Worm (Caenorhabditis elegans) whole organism, L1 larva: ENCODE measurements around the gene Y37H2A.10.

ENCODE experiments used
- ceh-90 ChIP-seq: sonication (generic microtip); optimal IDR thresholded peaks from 2 replicates; lab custom pipeline; 2016; ENCODE audit warnings: missing genetic modification characterization, missing compliant biosample characterization
- egl-27 ChIP-seq, 2 experiments: fragments of 150-350 bp in 1 of 2; sonication (generic microtip); optimal IDR thresholded peaks; 3 replicates each; lab custom pipeline; 2017 to 2018; ENCODE audit warnings: missing biosample characterization in 2 of 2, missing genetic modification characterization in 2 of 2, missing genetic modification reagents in 2 of 2
- lin-39 ChIP-seq: fragments of 150-350 bp; optimal IDR thresholded peaks from 2 replicates; lab custom pipeline; 2014; ENCODE audit warnings: missing biosample characterization, missing genetic modification reagents, missing genetic modification characterization
- mdl-1 ChIP-seq, 2 experiments: fragments of 150-350 bp; optimal IDR thresholded peaks; 2 replicates each; lab custom pipeline; 2014 to 2017; ENCODE audit warnings: missing biosample characterization in 2 of 2, missing genetic modification characterization in 2 of 2, inconsistent platforms in 1 of 2
- nhr-76 ChIP-seq: sonication (generic microtip); optimal IDR thresholded peaks from 2 replicates; lab custom pipeline; 2017; ENCODE audit warnings: missing biosample characterization, missing genetic modification characterization
- snpc-4 ChIP-seq: fragments of 150-350 bp; optimal IDR thresholded peaks from 2 replicates; lab custom pipeline; 2014; ENCODE audit warnings: missing biosample characterization, missing genetic modification characterization
- unc-62 ChIP-seq: fragments of 150-350 bp; optimal IDR thresholded peaks from 2 replicates; lab custom pipeline; 2014; ENCODE audit warnings: missing biosample characterization, missing genetic modification reagents, missing genetic modification characterization

- no peak for TF ChIP-seq nhr-76 (tag; lab: Kevin White, UChicago)
- TF ChIP-seq snpc-4 (tag; lab: Kevin White, UChicago), result no peak
- no peak for TF ChIP-seq mdl-1 (tag; optimal IDR thresholded peaks at IDR 0.05; lab: Kevin White, UChicago)
- TF ChIP-seq lin-39 (tag; lab: Kevin White, UChicago), result no peak
- TF ChIP-seq egl-27 (tag; optimal IDR thresholded peaks at IDR 0.05; lab: Kevin White, UChicago), result no peak
- no peak for TF ChIP-seq unc-62
- TF ChIP-seq ceh-90 (tag; lab: Kevin White, UChicago), result no peak
These were observed 24.6 kb downstream of the Y37H2A.10 start for ce11 chrV:18163434-18163833.
